Worm (Caenorhabditis elegans): ENCODE results near the gene F59B2.12.

Gene F59B2.12

ce11 chrIII:9053740-9054252 lies 36.4 kb downstream of the F59B2.12 start, which contains the start of gene R107.5 (continued):
- no peak for TF ChIP-seq Y53F4B.3 (GFP tag; IDR thresholded peaks at IDR 0.05)
- TF ChIP-seq snpc-3.4 (tag; optimal IDR thresholded peaks at IDR 0.05): no peak
- no peak for TF ChIP-seq rec-8 (tag; optimal IDR thresholded peaks at IDR 0.05)
- 0 out of 2 replicates have a peak, but pooled peaks have one; percentile 68 for TF ChIP-seq nhr-120 (GFP tag; IDR thresholded peaks at IDR 0.05)
- peak; percentile 87 for TF ChIP-seq rcor-1 (GFP tag; IDR thresholded peaks at IDR 0.05)
- peak; percentile 36 for TF ChIP-seq fkh-3 (tag; optimal IDR thresholded peaks at IDR 0.05)
- TF ChIP-seq zfh-2 (GFP tag; conservative IDR thresholded peaks at IDR 0.05): peak; percentile 93
- TF ChIP-seq nhr-27 (tag; optimal IDR thresholded peaks at IDR 0.05): peak; percentile 95
- TF ChIP-seq dpff-1 (tag; optimal IDR thresholded peaks at IDR 0.05): peak; percentile 95
- TF ChIP-seq attf-5 (GFP tag; optimal IDR thresholded peaks at IDR 0.05): peak; percentile 80
- TF ChIP-seq mcd-1 (GFP tag; IDR thresholded peaks at IDR 0.05): peak; percentile 89
- TF ChIP-seq ceh-27 (GFP tag; optimal IDR thresholded peaks at IDR 0.05): peak; percentile 95
- TF ChIP-seq ztf-22 (GFP tag; optimal IDR thresholded peaks at IDR 0.05): peak; percentile 92
- peak; percentile 94 for TF ChIP-seq tlf-1 (GFP tag; optimal IDR thresholded peaks at IDR 0.05)
- peak; percentile 93 for TF ChIP-seq lir-1 (GFP tag; conservative IDR thresholded peaks at IDR 0.05)
- TF ChIP-seq cebp-2 (GFP tag; IDR thresholded peaks at IDR 0.05): peak; percentile 87
- TF ChIP-seq mes-4 (tag; optimal IDR thresholded peaks at IDR 0.05): no peak
- TF ChIP-seq hsf-1 (GFP tag; IDR thresholded peaks at IDR 0.05): peak; percentile 100
- TF ChIP-seq gei-17 (GFP tag; optimal IDR thresholded peaks at IDR 0.05): peak; percentile 92
- no peak for TF ChIP-seq xnd-1 (tag; optimal IDR thresholded peaks at IDR 0.05)
- no peak for TF ChIP-seq efl-1 (GFP tag; optimal IDR thresholded peaks at IDR 0.05)
- TF ChIP-seq B0336.3 (GFP tag; IDR thresholded peaks at IDR 0.05): peak; percentile 94
- peak; percentile 22 for TF ChIP-seq nhr-90 (tag; optimal IDR thresholded peaks at IDR 0.05)
- no peak for TF ChIP-seq ceh-58 (GFP tag; IDR thresholded peaks at IDR 0.05)
- peak; percentile 96 for TF ChIP-seq K11D2.4 (GFP tag; IDR thresholded peaks at IDR 0.05)
- peak; percentile 96 for TF ChIP-seq ztf-3 (GFP tag; optimal IDR thresholded peaks at IDR 0.05)
- TF ChIP-seq B0019.2 (GFP tag; conservative IDR thresholded peaks at IDR 0.05): peak; percentile 46; the same call in 1 of the 2 replicates
- TF ChIP-seq lsl-1 (GFP tag; optimal IDR thresholded peaks at IDR 0.05): peak; percentile 22
- TF ChIP-seq Y53G8AR.9 (GFP tag; conservative IDR thresholded peaks at IDR 0.05): peak; percentile 94
- no peak for TF ChIP-seq unc-130 (GFP tag; optimal IDR thresholded peaks at IDR 0.05)
- TF ChIP-seq lin-54 (GFP tag; optimal IDR thresholded peaks at IDR 0.05): peak; percentile 86
- peak; percentile 95 for TF ChIP-seq hmg-1.2 (GFP tag; IDR thresholded peaks at IDR 0.05)
- TF ChIP-seq attf-6 (GFP tag; IDR thresholded peaks at IDR 0.05): peak; percentile 55; the same call in 1 of the 2 replicates
- no peak for TF ChIP-seq hmg-20 (GFP tag; IDR thresholded peaks at IDR 0.05)
- TF ChIP-seq bed-1 (GFP tag; IDR thresholded peaks at IDR 0.05): 0 out of 2 replicates have a peak, but pooled peaks have one; percentile 59
- TF ChIP-seq ceh-91 (GFP tag; IDR thresholded peaks at IDR 0.05): no peak
- peak in 2 of 3 experiments; percentile 52 to 78 for TF ChIP-seq lin-35 (GFP tag; optimal IDR thresholded peaks at IDR 0.05)
- peak; percentile 34 for TF ChIP-seq tbx-9 (tag; optimal IDR thresholded peaks at IDR 0.05; ENCODE audit: borderline replicate concordance)
- TF ChIP-seq nhr-80 (tag; optimal IDR thresholded peaks at IDR 0.05): peak; percentile 31
- peak; percentile 97 for TF ChIP-seq nfyb-1 (GFP tag; IDR thresholded peaks at IDR 0.05)
- peak; percentile 70; the same call in 1 of the 2 replicates for TF ChIP-seq lin-26 (GFP tag; IDR thresholded peaks at IDR 0.05)
- peak; percentile 79 for TF ChIP-seq madf-6 (GFP tag; IDR thresholded peaks at IDR 0.05)
- TF ChIP-seq madf-3 (GFP tag; IDR thresholded peaks at IDR 0.05): peak; percentile 82
- TF ChIP-seq dpl-1 (GFP tag; optimal IDR thresholded peaks at IDR 0.05): peak; percentile 42
- peak; percentile 94 for TF ChIP-seq zim-3 (tag; optimal IDR thresholded peaks at IDR 0.05)
- TF ChIP-seq madf-10 (tag; optimal IDR thresholded peaks at IDR 0.05): peak; percentile 76
- peak; percentile 88 for TF ChIP-seq F22D6.2 (tag; optimal IDR thresholded peaks at IDR 0.05)
- TF ChIP-seq C06A6.2 (GFP tag; conservative IDR thresholded peaks at IDR 0.05): peak; percentile 89
